Worm (Caenorhabditis elegans): Measurements from ENCODE around the gene gpa-18.

- TF ChIP-seq elt-1 (tag; optimal IDR thresholded peaks at IDR 0.05; ENCODE audit: borderline replicate concordance, insufficient read depth) (no peak), lsy-2 (tag; optimal IDR thresholded peaks at IDR 0.05) (no peak)
These were observed 9.1 kb upstream of the gpa-18 start, which contains the start of gene tni-4 for ce11 chrIV:5204573-5204972.
